Fruit fly (Drosophila melanogaster) S2 (cell line): Measurements from ENCODE around the gene Mps1.

ENCODE experiments used
- CG8478 ChIP-seq: fragments of >200 bp; optimal IDR thresholded peaks from 2 replicates; lab custom pipeline; 2018
- CTCF ChIP-seq, 2 experiments: fragments of >200 bp; optimal IDR thresholded peaks; 2 replicates each; lab custom pipeline; 2018

The Mps1 gene

dm6 chr3R:17666061-17666796 is 4.8 kb upstream of the Mps1 start:
- no peak for TF ChIP-seq CTCF (optimal IDR thresholded peaks at IDR 0.05; lab: Kevin White, UChicago)

- TF ChIP-seq CG8478 (lab: Kevin White, UChicago) = no peak
- no peak for TF ChIP-seq CTCF (optimal IDR thresholded peaks at IDR 0.05; lab: Kevin White, UChicago)
These were observed 4.3 kb upstream of the Mps1 start for dm6 chr3R:17666797-17667156.

- TF ChIP-seq CTCF (optimal IDR thresholded peaks at IDR 0.05; lab: Kevin White, UChicago) (no peak), CG8478 (lab: Kevin White, UChicago) (no peak)
These were observed 3.8 kb upstream of the Mps1 start, which contains the start of gene CG45045 for dm6 chr3R:17667279-17667678. TSS of gene CG45045 (plus strand) at chr3R:17667572.

dm6 chr3R:17667987-17668386 is 3.1 kb upstream of the Mps1 start:
- no peak for TF ChIP-seq CG8478 (lab: Kevin White, UChicago)
- TF ChIP-seq CTCF (optimal IDR thresholded peaks at IDR 0.05; lab: Kevin White, UChicago) = no peak

dm6 chr3R:17670202-17670856 is 742 bp upstream of the Mps1 start:
- TF ChIP-seq CTCF (optimal IDR thresholded peaks at IDR 0.05; lab: Kevin White, UChicago) (no peak), CG8478 (lab: Kevin White, UChicago) (no peak)

- TF ChIP-seq CTCF (optimal IDR thresholded peaks at IDR 0.05; lab: Kevin White, UChicago) (no peak), CG8478 (lab: Kevin White, UChicago) (no peak)
These were observed 7.2 kb downstream of the Mps1 start for dm6 chr3R:17678138-17678873.

- TF ChIP-seq CTCF (optimal IDR thresholded peaks at IDR 0.05; lab: Kevin White, UChicago) (no peak), CG8478 (lab: Kevin White, UChicago) (no peak)
These were observed 8.4 kb downstream of the Mps1 start for dm6 chr3R:17679368-17679997.

dm6 chr3R:17680268-17680638 is 9.2 kb downstream of the Mps1 start:
- TF ChIP-seq CG8478 (lab: Kevin White, UChicago) = no peak
- TF ChIP-seq CTCF (optimal IDR thresholded peaks at IDR 0.05; lab: Kevin White, UChicago) = no peak

dm6 chr3R:17680639-17681302 is 9.7 kb downstream of the Mps1 start:
- TF ChIP-seq CTCF (optimal IDR thresholded peaks at IDR 0.05; lab: Kevin White, UChicago) (no peak), CG8478 (lab: Kevin White, UChicago) (no peak)

dm6 chr3R:17681611-17682243 is 10.7 kb downstream of the Mps1 start:
- TF ChIP-seq CG8478 (lab: Kevin White, UChicago) (no peak), CTCF (optimal IDR thresholded peaks at IDR 0.05; lab: Kevin White, UChicago) (no peak)

- TF ChIP-seq CTCF (optimal IDR thresholded peaks at IDR 0.05; lab: Kevin White, UChicago) (peak; percentile 65 to 74), CG8478 (lab: Kevin White, UChicago) (no peak)
These were observed 11.2 kb downstream of the Mps1 start, which contains the start of the genes alt and CG7655 for dm6 chr3R:17682244-17682773. TSS of gene alt (minus strand) at chr3R:17682515. TSS of gene CG7655 (plus strand) at chr3R:17682669.

dm6 chr3R:17684854-17685253 is 13.8 kb downstream of the Mps1 start, which contains the start of the genes CG31251 and CG31360:
TSS of gene CG31251 (minus strand) at chr3R:17684915.
TSS of gene CG31360 (plus strand) at chr3R:17685097.
- no peak for TF ChIP-seq CG8478 (lab: Kevin White, UChicago)
- no peak for TF ChIP-seq CTCF (optimal IDR thresholded peaks at IDR 0.05; lab: Kevin White, UChicago)

- TF ChIP-seq CG8478 (lab: Kevin White, UChicago) (no peak), CTCF (optimal IDR thresholded peaks at IDR 0.05; lab: Kevin White, UChicago) (no peak)
These were observed 15.8 kb downstream of the Mps1 start, which contains the start of gene CG31249 for dm6 chr3R:17686875-17687274. TSS of gene CG31249 (minus strand) at chr3R:17687071.
